Fruit fly (Drosophila melanogaster): ENCODE results near the gene vari.

Gene vari

dm6 chr2L:20796758-20797514, at the start of gene vari:
Gene vari, minus strand, starts transcription at chr2L:20797042.
- TF ChIP-seq CG10348 (GFP tag; IDR thresholded peaks at IDR 0.05): no peak
- TF ChIP-seq EcR (GFP tag; optimal IDR thresholded peaks at IDR 0.05): peak; percentile 4
- TF ChIP-seq D1 (tag; optimal IDR thresholded peaks at IDR 0.05): no peak
- peak; percentile 20; the same call in 1 of the 2 replicates for TF ChIP-seq Ets98B (GFP tag; IDR thresholded peaks at IDR 0.05)
- peak; percentile 0; the same call in 1 of the 3 replicates for TF ChIP-seq CG4496 (GFP tag; IDR thresholded peaks at IDR 0.05)
- no peak for TF ChIP-seq CG13204 (GFP tag; optimal IDR thresholded peaks at IDR 0.05)
- TF ChIP-seq fd96Ca (GFP tag; IDR thresholded peaks at IDR 0.05): no peak
- no peak for TF ChIP-seq CG9948 (tag; optimal IDR thresholded peaks at IDR 0.05)
- TF ChIP-seq CG17806 (tag; optimal IDR thresholded peaks at IDR 0.05): no peak
- no peak for TF ChIP-seq CG34367 (tag; optimal IDR thresholded peaks at IDR 0.05)
- TF ChIP-seq Pif1A (GFP tag; optimal IDR thresholded peaks at IDR 0.05): no peak

- TF ChIP-seq CG14655 (GFP tag; optimal IDR thresholded peaks at IDR 0.05) (peak; percentile 44), CG4496 (GFP tag; IDR thresholded peaks at IDR 0.05) (peak; percentile 61; the same call in 1 of the 3 replicates), EcR (GFP tag; optimal IDR thresholded peaks at IDR 0.05) (no peak), Pif1B (GFP tag; optimal IDR thresholded peaks at IDR 0.05) (no peak), D1 (tag; optimal IDR thresholded peaks at IDR 0.05) (no peak), CG34367 (tag; optimal IDR thresholded peaks at IDR 0.05) (no peak), rn (GFP tag; IDR thresholded peaks at IDR 0.05) (no peak), CG13204 (GFP tag; optimal IDR thresholded peaks at IDR 0.05) (no peak), CG15710 (tag; optimal IDR thresholded peaks at IDR 0.05) (no peak), CG32121 (GFP tag; IDR thresholded peaks at IDR 0.05) (peak; percentile 66), CG12605 (GFP tag; IDR thresholded peaks at IDR 0.05) (no peak), fd96Ca (GFP tag; IDR thresholded peaks at IDR 0.05) (no peak), CG9948 (tag; optimal IDR thresholded peaks at IDR 0.05) (no peak), CG17806 (tag; optimal IDR thresholded peaks at IDR 0.05) (no peak), Ets98B (GFP tag; IDR thresholded peaks at IDR 0.05) (peak; percentile 53; the same call in 1 of the 2 replicates), Pif1A (GFP tag; optimal IDR thresholded peaks at IDR 0.05) (no peak), gl (tag; optimal IDR thresholded peaks at IDR 0.05) (no peak), CG8301 (tag; optimal IDR thresholded peaks at IDR 0.05) (peak; percentile 49), CG8159 (tag; optimal IDR thresholded peaks at IDR 0.05) (no peak), Snoo (tag; optimal IDR thresholded peaks at IDR 0.05) (no peak), CG10348 (GFP tag; IDR thresholded peaks at IDR 0.05) (no peak)
These were observed 47.5 kb upstream of the vari start for dm6 chr2L:20844381-20844780.

- no peak; the same call in 1 of the 2 replicates for TF ChIP-seq Ets98B (GFP tag; IDR thresholded peaks at IDR 0.05)
- TF ChIP-seq CG9948 (tag; optimal IDR thresholded peaks at IDR 0.05): no peak
- no peak for TF ChIP-seq CG34367 (tag; optimal IDR thresholded peaks at IDR 0.05)
- no peak for TF ChIP-seq rn (GFP tag; IDR thresholded peaks at IDR 0.05)
- TF ChIP-seq CG14655 (GFP tag; optimal IDR thresholded peaks at IDR 0.05): no peak
These were observed 43.7 kb upstream of the vari start, which contains the start of gene CG31676 for dm6 chr2L:20840462-20841038. Gene CG31676, plus strand, starts transcription at chr2L:20840750.

- TF ChIP-seq CG32121 (GFP tag; IDR thresholded peaks at IDR 0.05): no peak
- TF ChIP-seq Pif1A (GFP tag; optimal IDR thresholded peaks at IDR 0.05): peak; percentile 42
- TF ChIP-seq D1 (tag; optimal IDR thresholded peaks at IDR 0.05): no peak
- TF ChIP-seq fd96Ca (GFP tag; IDR thresholded peaks at IDR 0.05): peak; percentile 53; the same call in 2 of the 3 replicates
- TF ChIP-seq CG14655 (GFP tag; optimal IDR thresholded peaks at IDR 0.05): peak; percentile 72
- TF ChIP-seq CG8301 (tag; optimal IDR thresholded peaks at IDR 0.05): no peak
- TF ChIP-seq CG4496 (GFP tag; IDR thresholded peaks at IDR 0.05): peak; percentile 56; the same call in 2 of the 3 replicates
These were observed 43.2 kb upstream of the vari start for dm6 chr2L:20840006-20840405.

dm6 chr2L:20837885-20838284, 41.0 kb upstream of the vari start, which contains the start of gene Spn38F:
Gene Spn38F, minus strand, starts transcription at chr2L:20837985.
- TF ChIP-seq Pif1A (GFP tag; optimal IDR thresholded peaks at IDR 0.05) (no peak), EcR (GFP tag; optimal IDR thresholded peaks at IDR 0.05) (no peak), CG34367 (tag; optimal IDR thresholded peaks at IDR 0.05) (no peak), Snoo (tag; optimal IDR thresholded peaks at IDR 0.05) (no peak), CG8159 (tag; optimal IDR thresholded peaks at IDR 0.05) (no peak), CG9948 (tag; optimal IDR thresholded peaks at IDR 0.05) (no peak), CG15710 (tag; optimal IDR thresholded peaks at IDR 0.05) (no peak), Ets98B (GFP tag; IDR thresholded peaks at IDR 0.05) (no peak), CG12605 (GFP tag; IDR thresholded peaks at IDR 0.05) (no peak)

- TF ChIP-seq CG32121 (GFP tag; IDR thresholded peaks at IDR 0.05) (no peak), Pif1B (GFP tag; optimal IDR thresholded peaks at IDR 0.05) (no peak), Snoo (tag; optimal IDR thresholded peaks at IDR 0.05) (no peak), CG4496 (GFP tag; IDR thresholded peaks at IDR 0.05) (no peak), CG34367 (tag; optimal IDR thresholded peaks at IDR 0.05) (no peak), CG14655 (GFP tag; optimal IDR thresholded peaks at IDR 0.05) (no peak), CG13204 (GFP tag; optimal IDR thresholded peaks at IDR 0.05) (no peak), CG15710 (tag; optimal IDR thresholded peaks at IDR 0.05) (no peak), CG12605 (GFP tag; IDR thresholded peaks at IDR 0.05) (no peak), fd96Ca (GFP tag; IDR thresholded peaks at IDR 0.05) (no peak), EcR (GFP tag; optimal IDR thresholded peaks at IDR 0.05) (no peak), CG10348 (GFP tag; IDR thresholded peaks at IDR 0.05) (no peak), Ets98B (GFP tag; IDR thresholded peaks at IDR 0.05) (no peak), D1 (tag; optimal IDR thresholded peaks at IDR 0.05) (no peak)
These were observed 38.7 kb upstream of the vari start, which contains the start of gene Oseg5 for dm6 chr2L:20835501-20835900. Gene Oseg5, minus strand, starts transcription at chr2L:20835840.

Measured in whole organism, pupa.